Fruit fly (Drosophila melanogaster) whole organism, wandering third instar larva: Measurements from ENCODE around the gene CG13126.

ENCODE experiments used
- Abd-B ChIP-seq: fragments of >200 bp; optimal IDR thresholded peaks from 2 replicates; lab custom pipeline; 2017; ENCODE audit warnings: missing biosample characterization, missing genetic modification characterization
- CG32264 ChIP-seq: fragments of 200-800 bp; sonication (Bioruptor generic); optimal IDR thresholded peaks from 2 replicates; lab custom pipeline; 2016; ENCODE audit warnings: missing biosample characterization, missing genetic modification characterization
- CG9705 ChIP-seq: fragments of 200-800 bp; sonication (Bioruptor generic); optimal IDR thresholded peaks from 2 replicates; lab custom pipeline; 2018; ENCODE audit warnings: missing biosample characterization, mild to moderate bottlenecking, missing genetic modification characterization
- CrebA ChIP-seq: fragments of 200-800 bp; sonication (Bioruptor generic); optimal IDR thresholded peaks from 2 replicates; lab custom pipeline; 2016; ENCODE audit warnings: missing biosample characterization, mild to moderate bottlenecking, missing genetic modification characterization, borderline replicate concordance
- Dfd ChIP-seq: fragments of >200 bp; optimal IDR thresholded peaks from 2 replicates; lab custom pipeline; 2017; ENCODE audit warnings: missing biosample characterization, missing genetic modification characterization
- Dif ChIP-seq: fragments of 200-275, 200-300 bp; sonication (Bioruptor generic); optimal IDR thresholded peaks from 2 replicates; lab custom pipeline; 2018; ENCODE audit warnings: missing biosample characterization, missing genetic modification characterization; ENCODE audit not compliant: partially characterized antibody
- HLH106 ChIP-seq: fragments of 200-800 bp; optimal IDR thresholded peaks from 3 replicates; lab custom pipeline; 2019; ENCODE audit warnings: missing biosample characterization, mild to moderate bottlenecking, missing genetic modification characterization, moderate library complexity
- Hnf4 ChIP-seq: fragments of 200-800 bp; sonication (Bioruptor generic); optimal IDR thresholded peaks from 2 replicates; lab custom pipeline; 2016; ENCODE audit warnings: missing biosample characterization, mild to moderate bottlenecking, missing genetic modification characterization
- Hr83 ChIP-seq: fragments of 200-300 bp; sonication (Bioruptor generic); optimal IDR thresholded peaks from 2 replicates; lab custom pipeline; 2016; ENCODE audit warnings: missing biosample characterization, mild to moderate bottlenecking, missing genetic modification characterization, moderate library complexity; ENCODE audit not compliant: poor library complexity, severe bottlenecking
- Jra ChIP-seq: sonication (Bioruptor generic); optimal IDR thresholded peaks from 2 replicates; lab custom pipeline; 2016; ENCODE audit warnings: missing biosample characterization, missing genetic modification characterization
- Mio ChIP-seq: sonication (Bioruptor generic); optimal IDR thresholded peaks from 2 replicates; lab custom pipeline; 2016; ENCODE audit warnings: missing biosample characterization, missing genetic modification characterization
- Myc ChIP-seq: fragments of >200 bp; optimal IDR thresholded peaks from 2 replicates; lab custom pipeline; 2017
- N ChIP-seq: fragments of >200 bp; optimal IDR thresholded peaks from 2 replicates; lab custom pipeline; 2018; ENCODE audit warnings: missing biosample characterization, missing external identifiers, missing genetic modification characterization
- OdsH ChIP-seq: fragments of 200-800 bp; sonication (Bioruptor generic); optimal IDR thresholded peaks from 2 replicates; lab custom pipeline; 2016; ENCODE audit warnings: missing biosample characterization, mild to moderate bottlenecking, missing genetic modification characterization
- Rel ChIP-seq, 2 experiments: fragments of 200-800 bp; sonication (Bioruptor generic) in 1 of 2; optimal IDR thresholded peaks; 2 replicates in 1 of 2; 3 replicates in 1 of 2; lab custom pipeline; 2016 to 2019; ENCODE audit warnings: mild to moderate bottlenecking in 2 of 2, missing biosample characterization in 2 of 2, missing genetic modification characterization in 2 of 2, moderate library complexity in 1 of 2
- Vsx2 ChIP-seq: fragments of 200-300, 225-300 bp; sonication (Bioruptor generic); optimal IDR thresholded peaks from 2 replicates; lab custom pipeline; 2018; ENCODE audit warnings: missing biosample characterization, missing genetic modification characterization; ENCODE audit not compliant: partially characterized antibody
- br ChIP-seq: fragments of 200-800 bp; sonication (Bioruptor generic); optimal IDR thresholded peaks from 2 replicates; lab custom pipeline; 2016; ENCODE audit warnings: missing biosample characterization, missing genetic modification characterization
- brk ChIP-seq: fragments of 200-800 bp; sonication (Bioruptor generic); optimal IDR thresholded peaks from 2 replicates; lab custom pipeline; 2016; ENCODE audit warnings: missing biosample characterization, mild to moderate bottlenecking, missing genetic modification characterization
- dl ChIP-seq, 2 experiments: fragments of 175-275, 200-275 bp in 1 of 2; fragments of 200-275 bp in 1 of 2; sonication (Bioruptor generic); optimal IDR thresholded peaks; lab custom pipeline; 2018; ENCODE audit warnings: mild to moderate bottlenecking in 2 of 2, missing biosample characterization in 2 of 2, missing genetic modification characterization in 2 of 2, moderate library complexity in 2 of 2; ENCODE audit not compliant: partially characterized antibody in 2 of 2, insufficient read depth in 1 of 2
- dmrt93B ChIP-seq: fragments of 200-800 bp; sonication (Bioruptor generic); optimal IDR thresholded peaks from 2 replicates; lab custom pipeline; 2018; ENCODE audit warnings: missing biosample characterization, mild to moderate bottlenecking, missing genetic modification characterization
- dsf ChIP-seq: sonication (Bioruptor generic); optimal IDR thresholded peaks from 2 replicates; lab custom pipeline; 2016; ENCODE audit warnings: missing biosample characterization, missing genetic modification characterization, borderline replicate concordance
- ey ChIP-seq: fragments of 200-800 bp; sonication (Bioruptor generic); optimal IDR thresholded peaks from 2 replicates; lab custom pipeline; 2016; ENCODE audit warnings: missing biosample characterization, missing genetic modification characterization
- foxo ChIP-seq, 2 experiments: fragments of 200-800 bp; sonication (Bioruptor generic); optimal IDR thresholded peaks; 2 replicates in 1 of 2; 3 replicates in 1 of 2; lab custom pipeline; 2016 to 2017; ENCODE audit warnings: missing biosample characterization in 2 of 2, missing genetic modification characterization in 2 of 2
- fru ChIP-seq: fragments of 200-800 bp; sonication (Bioruptor generic); optimal IDR thresholded peaks from 3 replicates; lab custom pipeline; 2016; ENCODE audit warnings: missing biosample characterization, mild to moderate bottlenecking, missing genetic modification characterization
- h ChIP-seq: fragments of 200-800 bp; sonication (Bioruptor generic); optimal IDR thresholded peaks from 3 replicates; lab custom pipeline; 2016; ENCODE audit warnings: missing biosample characterization, mild to moderate bottlenecking, missing genetic modification characterization
- jim ChIP-seq: fragments of 175-275, 200-325 bp; sonication (Bioruptor generic); optimal IDR thresholded peaks from 2 replicates; lab custom pipeline; 2016; ENCODE audit warnings: missing biosample characterization, mild to moderate bottlenecking, missing genetic modification characterization
- psq ChIP-seq: fragments of 200-800 bp; sonication (Bioruptor generic); optimal IDR thresholded peaks from 3 replicates; lab custom pipeline; 2017; ENCODE audit warnings: missing biosample characterization, mild to moderate bottlenecking, missing genetic modification characterization, moderate library complexity
- rgr ChIP-seq: fragments of 200-800 bp; sonication (Bioruptor generic); optimal IDR thresholded peaks from 3 replicates; lab custom pipeline; 2016; ENCODE audit warnings: missing biosample characterization, mild to moderate bottlenecking, missing genetic modification characterization
- sage ChIP-seq: fragments of 200-800 bp; sonication (Bioruptor generic); optimal IDR thresholded peaks from 2 replicates; lab custom pipeline; 2016; ENCODE audit warnings: missing biosample characterization, mild to moderate bottlenecking, missing genetic modification characterization
- tai ChIP-seq: sonication (Bioruptor generic); optimal IDR thresholded peaks from 2 replicates; lab custom pipeline; 2016; ENCODE audit warnings: missing biosample characterization, missing genetic modification characterization
- usp ChIP-seq: fragments of >200 bp; optimal IDR thresholded peaks from 2 replicates; lab custom pipeline; 2017; ENCODE audit warnings: missing biosample characterization, missing genetic modification characterization
- woc ChIP-seq: sonication (Bioruptor generic); optimal IDR thresholded peaks from 2 replicates; lab custom pipeline; 2016; ENCODE audit warnings: missing biosample characterization, mild to moderate bottlenecking, missing genetic modification characterization

CG13126 gene

DNA sequence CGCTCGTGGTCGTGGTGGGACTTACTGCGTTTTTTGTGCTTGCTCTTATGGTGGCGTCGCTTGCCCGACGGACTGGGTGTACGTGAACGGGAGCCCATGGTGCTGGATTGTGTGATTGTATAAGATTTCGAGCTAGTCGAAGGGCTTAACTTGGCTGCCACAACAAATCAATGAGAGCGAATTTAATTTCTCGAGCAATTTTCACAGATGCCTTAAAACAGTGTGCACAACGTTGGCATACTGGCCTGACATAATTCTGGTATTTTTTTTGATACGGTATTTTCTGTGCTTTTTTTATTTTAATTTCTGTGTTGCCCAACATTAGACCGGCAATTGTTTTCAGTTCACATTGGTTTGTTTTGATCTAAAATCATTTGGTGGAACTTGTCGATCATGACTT lies 16.1 kb downstream of the CG13126 start, which contains the start of gene Arglu1:
Arglu1 (minus strand) TSS at position 227 of the 400 bp plus-strand sequence.
- TF ChIP-seq Myc (lab: Kevin White, UChicago), result no peak
- TF ChIP-seq fru (GFP tag; lab: Kevin White, UChicago), result peak; percentile 41
- TF ChIP-seq dl (GFP tag; optimal IDR thresholded peaks at IDR 0.05; lab: Kevin White, UChicago; ENCODE audit: insufficient read depth in 1 of 2, partially characterized antibody in 2 of 2), result no peak
- TF ChIP-seq h, result peak; percentile 62
- peak; percentile 92 for TF ChIP-seq Hr83 (GFP tag; lab: Kevin White, UChicago)
- no peak for TF ChIP-seq brk
- TF ChIP-seq foxo (GFP tag; optimal IDR thresholded peaks at IDR 0.05; lab: Kevin White, UChicago), result peak in 1 of 2 experiments; percentile 54
- peak; percentile 34 for TF ChIP-seq CG32264 (GFP tag; lab: Kevin White, UChicago)
- peak; percentile 64 for TF ChIP-seq rgr (GFP tag; lab: Kevin White, UChicago)
- peak; percentile 26 for TF ChIP-seq psq (GFP tag; lab: Kevin White, UChicago)
- peak; percentile 4 for TF ChIP-seq HLH106 (tag; lab: Kevin White, UChicago)
- TF ChIP-seq dsf (GFP tag; lab: Kevin White, UChicago), result no peak
- TF ChIP-seq Vsx2, result peak; percentile 25
- TF ChIP-seq jim (GFP tag; lab: Kevin White, UChicago), result peak; percentile 33
- no peak for TF ChIP-seq Mio (GFP tag; lab: Kevin White, UChicago)
- TF ChIP-seq ey (GFP tag; lab: Kevin White, UChicago), result peak; percentile 5
- TF ChIP-seq Jra, result peak; percentile 32
- no peak for TF ChIP-seq CrebA
- TF ChIP-seq, all 38 proteins: peak for 12

DNA sequence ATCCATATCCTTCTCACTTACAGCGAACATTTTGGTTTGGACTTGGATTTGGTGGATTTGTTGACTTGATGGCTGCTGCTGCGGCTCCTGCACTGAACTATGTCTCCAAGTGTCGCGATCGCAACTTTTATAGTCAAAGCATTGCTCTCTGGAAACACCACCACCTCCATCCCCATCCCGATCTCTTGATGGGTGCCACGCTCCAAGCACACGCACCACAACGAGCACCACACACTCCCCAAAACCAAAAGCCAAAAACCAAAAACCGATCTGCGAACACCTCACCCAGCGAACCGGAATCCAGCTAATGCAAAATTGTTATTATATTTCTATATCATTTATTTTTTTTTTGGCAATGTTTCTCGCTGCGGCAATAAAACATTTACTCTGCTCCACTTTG lies 20.9 kb downstream of the CG13126 start, which contains the start of gene Cpr30F:
Cpr30F (minus strand) TSS at position 101 of the 400 bp plus-strand sequence.
- no peak for TF ChIP-seq Vsx2
- TF ChIP-seq tai (GFP tag; lab: Kevin White, UChicago), result no peak
- no peak for TF ChIP-seq Mio (GFP tag; lab: Kevin White, UChicago)
- no peak for TF ChIP-seq Dfd (GFP tag; lab: Kevin White, UChicago)
- TF ChIP-seq Abd-B (GFP tag; lab: Kevin White, UChicago), result no peak
- no peak for TF ChIP-seq Hnf4 (GFP tag; lab: Kevin White, UChicago)
- TF ChIP-seq sage (GFP tag; lab: Kevin White, UChicago), result no peak
- no peak for TF ChIP-seq h
- TF ChIP-seq psq (GFP tag; lab: Kevin White, UChicago), result no peak
- TF ChIP-seq jim (GFP tag; lab: Kevin White, UChicago), result no peak
- no peak for TF ChIP-seq Dif (GFP tag; lab: Kevin White, UChicago)
- no peak for TF ChIP-seq Jra
- no peak for TF ChIP-seq woc (GFP tag; lab: Kevin White, UChicago)

DNA sequence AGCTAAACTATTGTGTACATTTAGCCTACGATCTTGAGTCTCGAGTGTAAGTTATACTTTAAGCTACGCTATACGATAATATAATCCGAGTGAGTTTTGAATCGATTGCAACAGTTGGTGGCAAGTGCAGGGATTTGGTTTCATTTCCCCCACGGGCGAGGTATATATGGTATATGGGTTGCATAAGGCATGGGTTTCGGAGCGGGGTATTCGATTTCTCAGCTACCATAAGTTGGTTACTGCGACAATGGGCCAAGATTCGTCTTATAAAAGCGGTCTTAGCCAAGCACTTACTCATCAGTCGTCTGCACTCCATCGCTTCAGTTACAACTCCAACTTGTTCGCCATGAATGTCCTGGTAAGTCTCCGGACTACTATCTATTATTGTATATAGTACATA lies 23.7 kb downstream of the CG13126 start, which contains the start of gene CG42367:
CG42367 (plus strand) TSS at position 301 of the 400 bp plus-strand sequence.
- TF ChIP-seq Rel (GFP tag; optimal IDR thresholded peaks at IDR 0.05; lab: Kevin White, UChicago) (no peak), Rel (tag; optimal IDR thresholded peaks at IDR 0.05; lab: Kevin White, UChicago) (no peak), br (GFP tag; lab: Kevin White, UChicago) (no peak), Mio (GFP tag; lab: Kevin White, UChicago) (no peak), Hr83 (GFP tag; lab: Kevin White, UChicago) (no peak), dmrt93B (GFP tag; lab: Kevin White, UChicago) (no peak), N (GFP tag; lab: Kevin White, UChicago) (no peak), OdsH (GFP tag; lab: Kevin White, UChicago) (no peak), tai (GFP tag; lab: Kevin White, UChicago) (no peak), usp (no peak)

DNA sequence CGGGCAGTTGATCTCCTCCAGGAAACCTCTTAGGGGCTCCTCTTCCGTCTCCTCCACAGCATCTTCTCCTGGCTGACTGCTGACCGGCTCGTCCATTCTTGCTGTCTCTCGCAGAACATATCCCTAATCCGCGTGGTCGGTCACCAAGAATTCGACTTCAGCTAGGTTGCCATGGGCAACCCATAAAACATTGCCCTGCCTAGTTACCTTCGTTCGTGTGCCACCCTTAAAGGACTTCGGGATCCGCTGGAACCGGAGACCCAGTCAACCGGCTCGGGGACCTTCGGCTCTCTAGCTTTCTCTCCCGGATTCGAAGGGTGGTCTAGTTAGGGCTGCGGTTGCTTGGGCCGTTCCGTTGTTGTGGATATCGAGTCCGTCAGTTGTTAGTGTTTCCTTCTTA lies 29.2 kb downstream of the CG13126 start, which contains the start of the genes TbCMF46 and CG42366:
TbCMF46 (minus strand) TSS at position 101 of the 400 bp plus-strand sequence.
CG42366 (plus strand) TSS at position 397 of the 400 bp plus-strand sequence.
- no peak for TF ChIP-seq Dif (GFP tag; lab: Kevin White, UChicago)
- TF ChIP-seq CG9705 (GFP tag; lab: Kevin White, UChicago), result no peak
- no peak for TF ChIP-seq Hnf4 (GFP tag; lab: Kevin White, UChicago)
- no peak for TF ChIP-seq Vsx2
- no peak for TF ChIP-seq usp
- TF ChIP-seq Dfd (GFP tag; lab: Kevin White, UChicago), result no peak
- no peak for TF ChIP-seq h
